Fruit fly (Drosophila melanogaster): ENCODE data around the gene CYLD.
A peak's percentile ranks its signal among the peaks of the same experiment; 100 is the strongest.

CYLD gene

dm6 chr2L:10310614-10311382, 11.2 kb upstream of the CYLD start, which contains the start of gene Cdk5alpha (continued):
- TF ChIP-seq Mad (GFP tag; optimal IDR thresholded peaks at IDR 0.05) (no peak), E2f1 (GFP tag; IDR thresholded peaks at IDR 0.05) (no peak), CG13624 (GFP tag; optimal IDR thresholded peaks at IDR 0.05) (peak; percentile 3), Hey (tag; optimal IDR thresholded peaks at IDR 0.05) (no peak), CG17568 (GFP tag; optimal IDR thresholded peaks at IDR 0.05) (no peak), CG2116 (GFP tag; optimal IDR thresholded peaks at IDR 0.05) (peak; percentile 18), CG6683 (GFP tag; optimal IDR thresholded peaks at IDR 0.05) (no peak), sug (tag; optimal IDR thresholded peaks at IDR 0.05) (no peak), CG12104 (GFP tag; optimal IDR thresholded peaks at IDR 0.05) (no peak), Dfd (GFP tag; optimal IDR thresholded peaks at IDR 0.05) (no peak), crc (GFP tag; optimal IDR thresholded peaks at IDR 0.05) (no peak), sens (GFP tag) (peak; percentile 85), Abd-B (GFP tag; optimal IDR thresholded peaks at IDR 0.05) (no peak), Dad (GFP tag; optimal IDR thresholded peaks at IDR 0.05) (no peak), ase (GFP tag; IDR thresholded peaks at IDR 0.05) (no peak), Blimp-1 (GFP tag; optimal IDR thresholded peaks at IDR 0.05) (no peak), CG9727 (GFP tag; optimal IDR thresholded peaks at IDR 0.05) (no peak), CG16815 (GFP tag; optimal IDR thresholded peaks at IDR 0.05) (no peak), stwl (tag; optimal IDR thresholded peaks at IDR 0.05) (peak; percentile 98), ems (GFP tag; optimal IDR thresholded peaks at IDR 0.05) (peak; percentile 17), mam (GFP tag; optimal IDR thresholded peaks at IDR 0.05) (no peak), Usf (GFP tag; optimal IDR thresholded peaks at IDR 0.05) (no peak), crp (GFP tag; optimal IDR thresholded peaks at IDR 0.05) (no peak), lilli (GFP tag; optimal IDR thresholded peaks at IDR 0.05) (peak; percentile 24), CG8765 (GFP tag; IDR thresholded peaks at IDR 0.05) (no peak), CTCF (GFP tag; optimal IDR thresholded peaks at IDR 0.05) (no peak), Doc3 (GFP tag; IDR thresholded peaks at IDR 0.05; ENCODE audit: partially characterized antibody) (no peak), CG17359 (tag; optimal IDR thresholded peaks at IDR 0.05) (no peak), CG14965 (GFP tag; optimal IDR thresholded peaks at IDR 0.05; ENCODE audit: borderline replicate concordance) (no peak), CG3726 (GFP tag; IDR thresholded peaks at IDR 0.05) (no peak), prd (optimal IDR thresholded peaks at IDR 0.05) (no peak), prd (GFP tag; IDR thresholded peaks at IDR 0.05) (no peak), crol (GFP tag; IDR thresholded peaks at IDR 0.05) (no peak), CG12391 (tag; optimal IDR thresholded peaks at IDR 0.05) (no peak), salm (tag; optimal IDR thresholded peaks at IDR 0.05) (no peak), CkIIα-i1 (GFP tag; IDR thresholded peaks at IDR 0.05) (no peak), ham (GFP tag; IDR thresholded peaks at IDR 0.05) (no peak), CG8290 (GFP tag; optimal IDR thresholded peaks at IDR 0.05) (no peak), CG8290 (tag; optimal IDR thresholded peaks at IDR 0.05) (no peak), sisA (GFP tag; IDR thresholded peaks at IDR 0.05) (no peak), Drgx (GFP tag; IDR thresholded peaks at IDR 0.05) (no peak), CG12299 (tag; optimal IDR thresholded peaks at IDR 0.05) (no peak), CG7963 (GFP tag; IDR thresholded peaks at IDR 0.05; ENCODE audit: partially characterized antibody) (no peak), lbe (GFP tag; optimal IDR thresholded peaks at IDR 0.05) (no peak), CG15269 (tag; optimal IDR thresholded peaks at IDR 0.05) (no peak), nau (GFP tag; optimal IDR thresholded peaks at IDR 0.05) (no peak), Fer1 (GFP tag; optimal IDR thresholded peaks at IDR 0.05) (no peak), CG13123 (GFP tag; optimal IDR thresholded peaks at IDR 0.05) (no peak), hkb (optimal IDR thresholded peaks at IDR 0.05) (no peak), hkb (GFP tag; IDR thresholded peaks at IDR 0.05) (no peak), GATAe (GFP tag; conservative IDR thresholded peaks at IDR 0.05) (no peak), MBD-R2 (GFP tag; IDR thresholded peaks at IDR 0.05) (no peak)
